Fruit fly (Drosophila melanogaster): ENCODE data around the gene CG43231.

Gene CG43231

dm6 chr2L:17704381-17704780 lies at the start of gene CG43231:
CG43231 (plus strand) TSS chr2L:17704681.
- TF ChIP-seq CG8478 (optimal IDR thresholded peaks at IDR 0.05) (no peak), CTCF (optimal IDR thresholded peaks at IDR 0.05) (no peak)

- TF ChIP-seq CTCF (optimal IDR thresholded peaks at IDR 0.05) = no peak
- no peak for TF ChIP-seq CG8478 (optimal IDR thresholded peaks at IDR 0.05)
Measured at dm6 chr2L:17671222-17671621, 33.3 kb upstream of the CG43231 start.

- peak; percentile 45 to 51 for TF ChIP-seq CTCF (optimal IDR thresholded peaks at IDR 0.05)
- no peak for TF ChIP-seq CG8478 (optimal IDR thresholded peaks at IDR 0.05)
Measured at dm6 chr2L:17715564-17716240, 11.2 kb downstream of the CG43231 start.

dm6 chr2L:17721505-17721904 lies 17.0 kb downstream of the CG43231 start:
- TF ChIP-seq CTCF (optimal IDR thresholded peaks at IDR 0.05) (no peak), CG8478 (optimal IDR thresholded peaks at IDR 0.05) (no peak)

- peak; percentile 91 to 92 for TF ChIP-seq CTCF (optimal IDR thresholded peaks at IDR 0.05)
- no peak for TF ChIP-seq CG8478 (optimal IDR thresholded peaks at IDR 0.05)
Measured at dm6 chr2L:17734626-17735025, 30.1 kb downstream of the CG43231 start.

- TF ChIP-seq CTCF (optimal IDR thresholded peaks at IDR 0.05) (peak; percentile 38 to 45), CG8478 (optimal IDR thresholded peaks at IDR 0.05) (no peak)
Measured at dm6 chr2L:17735547-17735958, 31.1 kb downstream of the CG43231 start.

- TF ChIP-seq CTCF (optimal IDR thresholded peaks at IDR 0.05) (no peak), CG8478 (optimal IDR thresholded peaks at IDR 0.05) (no peak)
Measured at dm6 chr2L:17739428-17739827, 34.9 kb downstream of the CG43231 start.

- TF ChIP-seq CTCF (optimal IDR thresholded peaks at IDR 0.05) = no peak
- TF ChIP-seq CG8478 (optimal IDR thresholded peaks at IDR 0.05) = no peak
Measured at dm6 chr2L:17740417-17740924, 36.0 kb downstream of the CG43231 start.

- no peak for TF ChIP-seq CTCF (optimal IDR thresholded peaks at IDR 0.05)
- no peak for TF ChIP-seq CG8478 (optimal IDR thresholded peaks at IDR 0.05)
Measured at dm6 chr2L:17741123-17741522, 36.6 kb downstream of the CG43231 start.

- no peak for TF ChIP-seq CTCF (optimal IDR thresholded peaks at IDR 0.05)
- no peak for TF ChIP-seq CG8478 (optimal IDR thresholded peaks at IDR 0.05)
Measured at dm6 chr2L:17741527-17741926, 37.0 kb downstream of the CG43231 start.

- TF ChIP-seq CG8478 (optimal IDR thresholded peaks at IDR 0.05) (no peak), CTCF (optimal IDR thresholded peaks at IDR 0.05) (no peak)
Measured at dm6 chr2L:17743735-17744134, 39.3 kb downstream of the CG43231 start.

- TF ChIP-seq CG8478 (optimal IDR thresholded peaks at IDR 0.05) = no peak
- no peak for TF ChIP-seq CTCF (optimal IDR thresholded peaks at IDR 0.05)
Measured at dm6 chr2L:17745472-17745871, 41.0 kb downstream of the CG43231 start.

dm6 chr2L:17747133-17747824 lies 42.8 kb downstream of the CG43231 start:
- TF ChIP-seq CG8478 (optimal IDR thresholded peaks at IDR 0.05) (no peak), CTCF (optimal IDR thresholded peaks at IDR 0.05) (no peak)

- TF ChIP-seq CG8478 (optimal IDR thresholded peaks at IDR 0.05) = no peak
- no peak for TF ChIP-seq CTCF (optimal IDR thresholded peaks at IDR 0.05)
Measured at dm6 chr2L:17748746-17749358, 44.4 kb downstream of the CG43231 start.

- TF ChIP-seq CG8478 (optimal IDR thresholded peaks at IDR 0.05) (no peak), CTCF (optimal IDR thresholded peaks at IDR 0.05) (no peak)
Measured at dm6 chr2L:17750141-17750540, 45.7 kb downstream of the CG43231 start.

dm6 chr2L:17751220-17751619 lies 46.7 kb downstream of the CG43231 start:
- TF ChIP-seq CTCF (optimal IDR thresholded peaks at IDR 0.05) (no peak), CG8478 (optimal IDR thresholded peaks at IDR 0.05) (no peak)
